Worm (Caenorhabditis elegans) whole organism, L3 larva: Measurements from ENCODE around the gene coel-1.

ENCODE experiments used
- R02D3.7 ChIP-seq: fragments of 150-350 bp; optimal IDR thresholded peaks from 2 replicates; lab custom pipeline; 2014; ENCODE audit warnings: missing biosample characterization, missing genetic modification characterization
- ZK546.5 ChIP-seq: sonication (generic microtip); optimal IDR thresholded peaks from 2 replicates; lab custom pipeline; 2017; ENCODE audit warnings: missing biosample characterization, missing genetic modification characterization
- aly-2 ChIP-seq: fragments of 150-350 bp; optimal IDR thresholded peaks from 2 replicates; lab custom pipeline; 2014; ENCODE audit warnings: missing biosample characterization, missing genetic modification characterization
- ama-1 ChIP-seq: fragments of 150-350 bp; optimal IDR thresholded peaks from 2 replicates; lab custom pipeline; 2018
- ceh-16 ChIP-seq: sonication (generic microtip); optimal IDR thresholded peaks from 2 replicates; lab custom pipeline; 2017; ENCODE audit warnings: missing biosample characterization, missing genetic modification characterization
- ceh-28 ChIP-seq: fragments of 150-350 bp; optimal IDR thresholded peaks from 2 replicates; lab custom pipeline; 2014; ENCODE audit warnings: missing biosample characterization, missing genetic modification reagents, missing genetic modification characterization
- ceh-82 ChIP-seq: fragments of 150-350 bp; optimal IDR thresholded peaks from 2 replicates; lab custom pipeline; 2014; ENCODE audit warnings: missing biosample characterization, missing genetic modification characterization
- ceh-9 ChIP-seq: sonication (generic microtip); optimal IDR thresholded peaks from 2 replicates; lab custom pipeline; 2018; ENCODE audit warnings: missing biosample characterization, missing genetic modification characterization
- daf-12 ChIP-seq: fragments of 150-350 bp; optimal IDR thresholded peaks from 2 replicates; lab custom pipeline; 2014; ENCODE audit warnings: missing biosample characterization, missing genetic modification reagents, missing genetic modification characterization
- egl-27 ChIP-seq: sonication (generic microtip); optimal IDR thresholded peaks from 4 replicates; lab custom pipeline; 2017; ENCODE audit warnings: missing biosample characterization, missing genetic modification reagents, missing genetic modification characterization
- egl-5 ChIP-seq: fragments of 150-350 bp; optimal IDR thresholded peaks from 2 replicates; lab custom pipeline; 2017; ENCODE audit warnings: missing biosample characterization, missing genetic modification reagents, missing genetic modification characterization, inconsistent platforms
- elt-1 ChIP-seq: fragments of 150-350 bp; optimal IDR thresholded peaks from 2 replicates; lab custom pipeline; 2014; ENCODE audit warnings: missing biosample characterization, missing genetic modification characterization
- elt-2 ChIP-seq: sonication (generic microtip); optimal IDR thresholded peaks from 2 replicates; lab custom pipeline; 2016; ENCODE audit warnings: missing genetic modification reagents, mild to moderate bottlenecking, missing genetic modification characterization, missing compliant biosample characterization
- elt-3 ChIP-seq, 3 experiments: fragments of 150-350 bp in 1 of 3; sonication (generic microtip) in 2 of 3; optimal IDR thresholded peaks; 2 replicates in 2 of 3; 4 replicates in 1 of 3; lab custom pipeline; 2014 to 2017; ENCODE audit warnings: missing biosample characterization in 3 of 3, missing genetic modification characterization in 3 of 3
- eor-1 ChIP-seq, 2 experiments: fragments of 150-350 bp; optimal IDR thresholded peaks; 2 replicates each; lab custom pipeline; 2014 to 2018; ENCODE audit warnings: missing biosample characterization in 2 of 2, missing genetic modification characterization in 2 of 2
- fkh-10 ChIP-seq: sonication (generic microtip); optimal IDR thresholded peaks from 2 replicates; lab custom pipeline; 2017; ENCODE audit warnings: missing biosample characterization, missing genetic modification reagents, missing genetic modification characterization
- fkh-2 ChIP-seq: fragments of 150-350 bp; optimal IDR thresholded peaks from 2 replicates; lab custom pipeline; 2014; ENCODE audit warnings: missing biosample characterization, missing genetic modification reagents, missing genetic modification characterization
- fos-1 ChIP-seq: fragments of 150-350 bp; optimal IDR thresholded peaks from 2 replicates; lab custom pipeline; 2014; ENCODE audit warnings: missing biosample characterization, missing genetic modification characterization
- hmg-11 ChIP-seq: sonication (generic microtip); optimal IDR thresholded peaks from 2 replicates; lab custom pipeline; 2016; ENCODE audit warnings: missing genetic modification characterization, missing compliant biosample characterization
- jun-1 ChIP-seq: fragments of 150-350 bp; optimal IDR thresholded peaks from 2 replicates; lab custom pipeline; 2014; ENCODE audit warnings: missing biosample characterization, missing genetic modification reagents, missing genetic modification characterization
- lin-15B ChIP-seq: fragments of 150-350 bp; optimal IDR thresholded peaks from 2 replicates; lab custom pipeline; 2014; ENCODE audit warnings: missing biosample characterization, missing genetic modification characterization
- lin-39 ChIP-seq: fragments of 150-350 bp; optimal IDR thresholded peaks from 2 replicates; lab custom pipeline; 2018; ENCODE audit warnings: missing biosample characterization, missing genetic modification reagents, missing genetic modification characterization
- lsy-12 ChIP-seq: sonication (generic microtip); optimal IDR thresholded peaks from 2 replicates; lab custom pipeline; 2016; ENCODE audit warnings: mild to moderate bottlenecking, missing genetic modification characterization, missing compliant biosample characterization
- mdl-1 ChIP-seq: fragments of 150-350 bp; optimal IDR thresholded peaks from 2 replicates; lab custom pipeline; 2014; ENCODE audit warnings: missing biosample characterization, missing genetic modification characterization
- mml-1 ChIP-seq: fragments of 150-350 bp; sonication (generic microtip); optimal IDR thresholded peaks from 3 replicates; lab custom pipeline; 2014; ENCODE audit warnings: missing biosample characterization, missing genetic modification characterization
- nfya-1 ChIP-seq: sonication (generic microtip); optimal IDR thresholded peaks from 2 replicates; lab custom pipeline; 2017; ENCODE audit warnings: missing genetic modification characterization, mild to moderate bottlenecking, missing compliant biosample characterization, antibody characterized with exemption, moderate library complexity; ENCODE audit not compliant: insufficient read depth
- nhr-11 ChIP-seq: fragments of 150-350 bp; optimal IDR thresholded peaks from 2 replicates; lab custom pipeline; 2014; ENCODE audit warnings: missing biosample characterization, missing genetic modification characterization
- nhr-12 ChIP-seq: fragments of 150-350 bp; optimal IDR thresholded peaks from 2 replicates; lab custom pipeline; 2014; ENCODE audit warnings: missing biosample characterization, missing genetic modification characterization
- nhr-23 ChIP-seq: fragments of 150-350 bp; optimal IDR thresholded peaks from 2 replicates; lab custom pipeline; 2014; ENCODE audit warnings: missing biosample characterization, missing genetic modification reagents, missing genetic modification characterization
- nhr-237 ChIP-seq: fragments of 150-350 bp; optimal IDR thresholded peaks from 2 replicates; lab custom pipeline; 2014; ENCODE audit warnings: missing biosample characterization, missing genetic modification characterization
- nhr-25 ChIP-seq: sonication (generic microtip); optimal IDR thresholded peaks from 2 replicates; lab custom pipeline; 2017; ENCODE audit warnings: missing biosample characterization, missing genetic modification characterization
- nhr-28 ChIP-seq: fragments of 150-350 bp; optimal IDR thresholded peaks from 2 replicates; lab custom pipeline; 2014; ENCODE audit warnings: missing biosample characterization, missing genetic modification characterization
- nhr-43 ChIP-seq: sonication (generic microtip); optimal IDR thresholded peaks from 2 replicates; lab custom pipeline; 2016; ENCODE audit warnings: mild to moderate bottlenecking, missing genetic modification characterization, missing compliant biosample characterization; ENCODE audit not compliant: poor library complexity, severe bottlenecking
- nhr-67 ChIP-seq: fragments of 150-350 bp; optimal IDR thresholded peaks from 2 replicates; lab custom pipeline; 2014; ENCODE audit warnings: missing biosample characterization, missing genetic modification characterization
- nhr-76 ChIP-seq: fragments of 150-350 bp; sonication (generic microtip); optimal IDR thresholded peaks from 5 replicates; lab custom pipeline; 2014; ENCODE audit warnings: missing biosample characterization, missing genetic modification characterization
- nhr-77 ChIP-seq: fragments of 150-350 bp; optimal IDR thresholded peaks from 2 replicates; lab custom pipeline; 2014; ENCODE audit warnings: missing biosample characterization, missing genetic modification characterization
- pha-4 ChIP-seq: fragments of 150-350 bp; optimal IDR thresholded peaks from 2 replicates; lab custom pipeline; 2014; ENCODE audit warnings: missing biosample characterization, missing genetic modification reagents, missing genetic modification characterization
- pqm-1 ChIP-seq: fragments of 150-350 bp; optimal IDR thresholded peaks from 2 replicates; lab custom pipeline; 2017; ENCODE audit warnings: missing biosample characterization, missing genetic modification characterization, inconsistent platforms
- sea-2 ChIP-seq: fragments of 150-350 bp; sonication (generic microtip); optimal IDR thresholded peaks from 4 replicates; lab custom pipeline; 2014; ENCODE audit warnings: missing biosample characterization, missing genetic modification reagents, missing genetic modification characterization
- skn-1 ChIP-seq: fragments of 150-350 bp; optimal IDR thresholded peaks from 2 replicates; lab custom pipeline; 2014; ENCODE audit warnings: missing biosample characterization, missing genetic modification characterization
- snpc-4 ChIP-seq: fragments of 150-350 bp; optimal IDR thresholded peaks from 2 replicates; lab custom pipeline; 2014; ENCODE audit warnings: missing biosample characterization, missing genetic modification characterization
- tbx-2 ChIP-seq: sonication (generic microtip); optimal IDR thresholded peaks from 2 replicates; lab custom pipeline; 2016; ENCODE audit warnings: mild to moderate bottlenecking, missing genetic modification characterization, missing compliant biosample characterization
- unc-39 ChIP-seq: sonication (generic microtip); optimal IDR thresholded peaks from 4 replicates; lab custom pipeline; 2017; ENCODE audit warnings: missing biosample characterization, missing genetic modification characterization
- unc-62 ChIP-seq: fragments of 150-350 bp; sonication (generic microtip); optimal IDR thresholded peaks from 4 replicates; lab custom pipeline; 2014; ENCODE audit warnings: missing biosample characterization, missing genetic modification reagents, missing genetic modification characterization
- zag-1 ChIP-seq: fragments of 150-350 bp; optimal IDR thresholded peaks from 2 replicates; lab custom pipeline; 2014; ENCODE audit warnings: missing biosample characterization, missing genetic modification characterization
- ztf-11 ChIP-seq: fragments of 150-350 bp; optimal IDR thresholded peaks from 2 replicates; lab custom pipeline; 2014; ENCODE audit warnings: missing biosample characterization, missing genetic modification characterization
- ztf-4 ChIP-seq: fragments of 150-350 bp; optimal IDR thresholded peaks from 2 replicates; lab custom pipeline; 2014; ENCODE audit warnings: missing biosample characterization, missing genetic modification characterization

The coel-1 gene

ce11 chrX:4265283-4265907 is at the start of gene coel-1:
Gene coel-1 (plus strand): TSS chrX:4265663.
- TF ChIP-seq pha-4 (tag; lab: Kevin White, UChicago) (peak; percentile 60), daf-12 (no peak), unc-62 (no peak), snpc-4 (tag; lab: Kevin White, UChicago) (peak; percentile 13), sea-2 (GFP tag; lab: Kevin White, UChicago) (no peak), aly-2 (tag; lab: Kevin White, UChicago) (no peak), nhr-77 (tag; lab: Kevin White, UChicago) (no peak), nhr-23 (tag; lab: Kevin White, UChicago) (no peak), nhr-11 (no peak), nhr-43 (tag; lab: Kevin White, UChicago) (no peak), ama-1 (no peak), nhr-237 (tag; lab: Kevin White, UChicago) (no peak), lin-15B (tag; lab: Kevin White, UChicago) (no peak), lin-39 (tag; lab: Kevin White, UChicago) (peak; percentile 72), nhr-25 (peak; percentile 67), mml-1 (tag; lab: Kevin White, UChicago) (peak; percentile 3), ZK546.5 (tag; lab: Kevin White, UChicago) (no peak), zag-1 (tag; lab: Kevin White, UChicago) (no peak), mdl-1 (tag; lab: Kevin White, UChicago) (no peak), nfya-1 (tag; lab: Kevin White, UChicago) (peak; percentile 63), jun-1 (tag; lab: Kevin White, UChicago) (no peak), unc-39 (no peak), skn-1 (tag; lab: Kevin White, UChicago) (peak; percentile 12), ceh-16 (tag; lab: Kevin White, UChicago) (no peak), ceh-82 (tag; lab: Kevin White, UChicago) (no peak), nhr-67 (tag; lab: Kevin White, UChicago) (no peak), nhr-76 (tag; lab: Kevin White, UChicago) (no peak), fkh-10 (GFP tag; lab: Kevin White, UChicago) (no peak), tbx-2 (no peak), ztf-11 (no peak), R02D3.7 (tag; lab: Kevin White, UChicago) (no peak), egl-5 (peak; percentile 8), fos-1 (tag; lab: Kevin White, UChicago) (no peak), fkh-2 (tag; lab: Kevin White, UChicago) (no peak), eor-1 (tag; optimal IDR thresholded peaks at IDR 0.05; lab: Kevin White, UChicago) (no peak), nhr-12 (tag; lab: Kevin White, UChicago) (no peak), hmg-11 (tag; lab: Kevin White, UChicago) (peak; percentile 64), nhr-28 (no peak), lsy-12 (tag; lab: Kevin White, UChicago) (peak; percentile 20), elt-3 (tag; optimal IDR thresholded peaks at IDR 0.05; lab: Kevin White, UChicago) (no peak), elt-1 (tag; lab: Kevin White, UChicago) (no peak), egl-27 (tag; lab: Kevin White, UChicago) (peak; percentile 12), ztf-4 (tag; lab: Kevin White, UChicago) (no peak), elt-2 (peak; percentile 41), ceh-9 (tag; lab: Kevin White, UChicago) (no peak), ceh-28 (tag; lab: Kevin White, UChicago) (no peak), pqm-1 (tag; lab: Kevin White, UChicago) (peak; percentile 42)
